Fruit fly (Drosophila melanogaster) whole organism, embryonic: ENCODE measurements around the gene Claspin.

ENCODE experiments used
- Ada2b ChIP-seq: fragments of 200-800 bp; sonication (Bioruptor generic); IDR thresholded peaks from 2 replicates; pipeline ENCODE4 v1.3.6; 2022; ENCODE audit warnings: missing biosample characterization, missing genetic modification characterization
- Awh ChIP-seq: fragments of 200-800 bp; sonication (Bioruptor generic); IDR thresholded peaks from 2 replicates; pipeline ENCODE4, ENCODE4 v1.3.6; 2022; ENCODE audit warnings: missing biosample characterization, missing genetic modification characterization
- CG11504 ChIP-seq: fragments of 200-800 bp; sonication (Bioruptor generic); optimal IDR thresholded peaks from 3 replicates; lab custom pipeline; 2019; ENCODE audit warnings: missing biosample characterization, mild to moderate bottlenecking, missing genetic modification characterization, moderate library complexity
- CG11723 ChIP-seq: fragments of 200-800 bp; sonication (Bioruptor generic); optimal IDR thresholded peaks from 2 replicates; lab custom pipeline; 2017; ENCODE audit warnings: missing biosample characterization, mild to moderate bottlenecking, missing genetic modification characterization
- CG12104 ChIP-seq: fragments of 200-800 bp; sonication (Bioruptor generic); optimal IDR thresholded peaks from 3 replicates; lab custom pipeline; 2016; ENCODE audit warnings: missing biosample characterization, missing genetic modification characterization
- CG1529 ChIP-seq: fragments of 200-800 bp; sonication (Bioruptor generic); optimal IDR thresholded peaks from 3 replicates; lab custom pipeline; 2018; ENCODE audit warnings: missing biosample characterization, missing genetic modification characterization
- CG17912 ChIP-seq: fragments of 200-800 bp; sonication (Bioruptor generic); optimal IDR thresholded peaks from 2 replicates; lab custom pipeline; 2018; ENCODE audit warnings: missing biosample characterization, mild to moderate bottlenecking, missing genetic modification characterization
- CG3065 ChIP-seq: fragments of 200-800 bp; sonication (Bioruptor generic); optimal IDR thresholded peaks from 2 replicates; lab custom pipeline; 2016; ENCODE audit warnings: missing biosample characterization, missing genetic modification characterization
- CG34224 ChIP-seq: fragments of 200-800 bp; sonication (Bioruptor generic); IDR thresholded peaks from 3 replicates; pipeline ENCODE4 v1.3.6; 2022; ENCODE audit warnings: missing biosample characterization, missing genetic modification characterization; ENCODE audit not compliant: partially characterized antibody
- CG3995 ChIP-seq: fragments of 200-800 bp; sonication (Bioruptor generic); optimal IDR thresholded peaks from 3 replicates; lab custom pipeline; 2016; ENCODE audit warnings: missing biosample characterization, missing genetic modification characterization
- CG6175 ChIP-seq: fragments of 200-800 bp; sonication (Bioruptor generic); IDR thresholded peaks from 3 replicates; pipeline ENCODE4 v1.3.6; 2022; ENCODE audit warnings: missing biosample characterization, missing genetic modification characterization
- CG6689 ChIP-seq: fragments of 200-800 bp; sonication (Bioruptor generic); IDR thresholded peaks from 2 replicates; pipeline ENCODE4 v1.3.6; 2022; ENCODE audit warnings: missing biosample characterization, missing genetic modification characterization
- CG7357 ChIP-seq: fragments of 200-800 bp; sonication (Bioruptor generic); IDR thresholded peaks from 3 replicates; pipeline ENCODE4 v1.3.6; 2022; ENCODE audit warnings: missing biosample characterization, missing genetic modification characterization
- CG7963 ChIP-seq: fragments of 200-800 bp; sonication (Bioruptor generic); IDR thresholded peaks from 3 replicates; pipeline ENCODE4 v1.3.6; 2022; ENCODE audit warnings: missing biosample characterization, missing genetic modification characterization; ENCODE audit not compliant: partially characterized antibody
- CG9609 ChIP-seq: fragments of 200-800 bp; sonication (Bioruptor generic); optimal IDR thresholded peaks from 3 replicates; lab custom pipeline; 2016; ENCODE audit warnings: missing biosample characterization, missing genetic modification characterization
- D19A ChIP-seq: fragments of 200-800 bp; optimal IDR thresholded peaks from 3 replicates; lab custom pipeline; 2019; ENCODE audit warnings: missing biosample characterization, mild to moderate bottlenecking, missing genetic modification characterization, moderate library complexity
- Dbx ChIP-seq: fragments of 200-800 bp; sonication (Bioruptor generic); IDR thresholded peaks from 3 replicates; pipeline ENCODE4 v1.3.6; 2022; ENCODE audit warnings: missing biosample characterization, missing genetic modification characterization
- Deaf1 ChIP-seq: fragments of 200-800 bp; optimal IDR thresholded peaks from 3 replicates; lab custom pipeline; 2019; ENCODE audit warnings: missing biosample characterization, mild to moderate bottlenecking, missing genetic modification characterization, moderate library complexity
- Dll ChIP-seq: fragments of 200-800 bp; sonication (Bioruptor generic); IDR thresholded peaks from 4 replicates; pipeline ENCODE4 v1.3.6; 2022; ENCODE audit warnings: missing biosample characterization, missing genetic modification characterization; ENCODE audit not compliant: partially characterized antibody
- Eip74EF ChIP-seq, 2 experiments: fragments of 200-800 bp in 1 of 2; fragments of >200 bp in 1 of 2; sonication (Bioruptor generic) in 1 of 2; optimal IDR thresholded peaks; 2 replicates each; lab custom pipeline; 2017 to 2019; ENCODE audit warnings: missing biosample characterization in 2 of 2, missing genetic modification characterization in 2 of 2, mild to moderate bottlenecking in 1 of 2, moderate library complexity in 1 of 2
- Gug ChIP-seq: fragments of 200-800 bp; sonication (Bioruptor generic); IDR thresholded peaks from 4 replicates; pipeline ENCODE4 v1.3.6; 2022; ENCODE audit warnings: missing biosample characterization, missing genetic modification characterization
- Hey ChIP-seq: fragments of 200-800 bp; sonication (Bioruptor generic); optimal IDR thresholded peaks from 3 replicates; lab custom pipeline; 2018; ENCODE audit warnings: missing biosample characterization, mild to moderate bottlenecking, missing genetic modification characterization
- Jarid2 ChIP-seq: fragments of 200-800 bp; sonication (Bioruptor generic); optimal IDR thresholded peaks from 3 replicates; lab custom pipeline; 2017; ENCODE audit warnings: mild to moderate bottlenecking, missing biosample characterization, missing genetic modification reagents, missing genetic modification characterization
- Kr ChIP-seq: fragments of 200-800 bp; sonication (Bioruptor generic); optimal IDR thresholded peaks from 2 replicates; lab custom pipeline; 2017; ENCODE audit warnings: missing biosample characterization, mild to moderate bottlenecking, missing genetic modification characterization
- Lpt ChIP-seq: fragments of >200 bp; optimal IDR thresholded peaks from 2 replicates; lab custom pipeline; 2018; ENCODE audit warnings: missing biosample characterization, missing genetic modification characterization
- Med ChIP-seq: fragments of 200-800 bp; sonication (Bioruptor generic); peaks from one replicate; lab custom pipeline; 2016; ENCODE audit warnings: missing biosample characterization, missing genetic modification characterization, mild to moderate bottlenecking, inconsistent platforms, moderate library complexity
- Meics ChIP-seq: fragments of 200-800 bp; sonication (Bioruptor generic); optimal IDR thresholded peaks from 2 replicates; lab custom pipeline; 2017; ENCODE audit warnings: missing biosample characterization, mild to moderate bottlenecking, missing genetic modification characterization
- Tbp ChIP-seq: fragments of >200 bp; optimal IDR thresholded peaks from 2 replicates; lab custom pipeline; 2018; ENCODE audit warnings: missing biosample characterization, missing genetic modification characterization
- Xrp1 ChIP-seq: fragments of 200-800 bp; sonication (Bioruptor generic); IDR thresholded peaks from 2 replicates; pipeline ENCODE4 v1.3.6; 2022; ENCODE audit warnings: missing biosample characterization, missing genetic modification characterization
- al ChIP-seq: fragments of 200-800 bp; sonication (Bioruptor generic); IDR thresholded peaks from 2 replicates; pipeline ENCODE4 v1.3.6; 2022; ENCODE audit warnings: missing biosample characterization, missing genetic modification characterization
- aop ChIP-seq: fragments of 200-800 bp; sonication (Bioruptor generic); IDR thresholded peaks from 2 replicates; pipeline ENCODE4 v1.3.6; 2022; ENCODE audit warnings: missing biosample characterization, missing genetic modification characterization
- ase ChIP-seq: fragments of 200-800 bp; sonication (Bioruptor generic); IDR thresholded peaks from 3 replicates; pipeline ENCODE4 v1.3.6; 2022; ENCODE audit warnings: missing biosample characterization, missing genetic modification characterization
- chif ChIP-seq, 2 experiments: fragments of 200-800 bp; sonication (Bioruptor generic); optimal IDR thresholded peaks; 3 replicates each; lab custom pipeline; 2016; ENCODE audit warnings: missing biosample characterization in 2 of 2, missing genetic modification characterization in 2 of 2
- da ChIP-seq: fragments of 200-800 bp; sonication (Bioruptor generic); optimal IDR thresholded peaks from 2 replicates; lab custom pipeline; 2016; ENCODE audit warnings: missing biosample characterization, missing genetic modification characterization
- dmrt99B ChIP-seq: fragments of 200-800 bp; sonication (Bioruptor generic); optimal IDR thresholded peaks from 2 replicates; lab custom pipeline; 2018; ENCODE audit warnings: missing biosample characterization, mild to moderate bottlenecking, missing genetic modification characterization, moderate library complexity
- dpn ChIP-seq, 2 experiments: fragments of 200-800 bp; sonication (Bioruptor generic); optimal IDR thresholded peaks; 3 replicates each; lab custom pipeline; 2016; ENCODE audit warnings: missing biosample characterization in 2 of 2, missing genetic modification characterization in 2 of 2
- en ChIP-seq: fragments of 200-800 bp; sonication (Bioruptor generic); optimal IDR thresholded peaks from 2 replicates; lab custom pipeline; 2016; ENCODE audit warnings: missing biosample characterization, missing genetic modification characterization
- esg ChIP-seq: fragments of 200-800 bp; sonication (Bioruptor generic); conservative IDR thresholded peaks from 2 replicates; pipeline ENCODE4 v1.3.6; 2022; ENCODE audit warnings: missing biosample characterization, missing genetic modification characterization
- fd102C ChIP-seq: fragments of 200-800 bp; sonication (Bioruptor generic); optimal IDR thresholded peaks from 2 replicates; lab custom pipeline; 2018; ENCODE audit warnings: missing biosample characterization, mild to moderate bottlenecking, missing genetic modification characterization, moderate library complexity
- gcm ChIP-seq: fragments of 200-800 bp; sonication (Bioruptor generic); optimal IDR thresholded peaks from 2 replicates; lab custom pipeline; 2019; ENCODE audit warnings: missing biosample characterization, mild to moderate bottlenecking, missing genetic modification characterization, moderate library complexity
- gsb-n ChIP-seq: fragments of 200-800 bp; sonication (Bioruptor generic); optimal IDR thresholded peaks from 3 replicates; lab custom pipeline; 2018; ENCODE audit warnings: missing biosample characterization, mild to moderate bottlenecking, missing genetic modification characterization
- hth ChIP-seq: fragments of >200 bp; optimal IDR thresholded peaks from 2 replicates; lab custom pipeline; 2017; ENCODE audit warnings: inconsistent platforms
- mirr ChIP-seq: fragments of 200-800 bp; sonication (Bioruptor generic); optimal IDR thresholded peaks from 3 replicates; lab custom pipeline; 2018; ENCODE audit warnings: missing biosample characterization, mild to moderate bottlenecking, missing genetic modification characterization
- nom ChIP-seq: fragments of 200-800 bp; sonication (Bioruptor generic); optimal IDR thresholded peaks from 2 replicates; lab custom pipeline; 2017; ENCODE audit warnings: missing biosample characterization, missing genetic modification characterization, mild to moderate bottlenecking, moderate library complexity, missing genetic modification reagents
- otp ChIP-seq: fragments of 200-800 bp; sonication (Bioruptor generic); IDR thresholded peaks from 3 replicates; pipeline ENCODE4, ENCODE4 v1.3.6; 2022; ENCODE audit warnings: missing biosample characterization, missing genetic modification characterization
- seq ChIP-seq: fragments of 200-800 bp; sonication (Bioruptor generic); IDR thresholded peaks from 2 replicates; pipeline ENCODE4 v1.3.6; 2022; ENCODE audit warnings: missing biosample characterization, missing genetic modification characterization
- sima ChIP-seq: fragments of 200-800 bp; sonication (Bioruptor generic); optimal IDR thresholded peaks from 2 replicates; lab custom pipeline; 2016; ENCODE audit warnings: missing biosample characterization, missing genetic modification characterization
- slp2 ChIP-seq: fragments of 200-800 bp; sonication (Bioruptor generic); optimal IDR thresholded peaks from 2 replicates; lab custom pipeline; 2016; ENCODE audit warnings: missing biosample characterization, missing genetic modification characterization
- so ChIP-seq: fragments of 200-800 bp; sonication (Bioruptor generic); IDR thresholded peaks from 3 replicates; pipeline ENCODE4 v1.3.6; 2022; ENCODE audit warnings: missing biosample characterization, missing genetic modification characterization
- tap ChIP-seq: fragments of 200-800 bp; optimal IDR thresholded peaks from 3 replicates; lab custom pipeline; 2019; ENCODE audit warnings: missing biosample characterization, mild to moderate bottlenecking, missing genetic modification characterization, moderate library complexity
- zf30C ChIP-seq: fragments of 200-800 bp; sonication (Bioruptor generic); optimal IDR thresholded peaks from 3 replicates; lab custom pipeline; 2018; ENCODE audit warnings: missing biosample characterization, mild to moderate bottlenecking, missing genetic modification characterization

The Claspin gene

dm6 chr3L:4336588-4336987 lies 23.3 kb downstream of the Claspin start (continued):
- peak; percentile 9 for TF ChIP-seq Med (GFP tag; lab: Kevin White, UChicago)
- no peak for TF ChIP-seq Deaf1
- TF ChIP-seq CG12104 (GFP tag; lab: Kevin White, UChicago), result no peak
- no peak for TF ChIP-seq en (GFP tag; lab: Kevin White, UChicago)
- TF ChIP-seq CG17912 (GFP tag; lab: Kevin White, UChicago), result no peak
- TF ChIP-seq gsb-n (tag; lab: Kevin White, UChicago), result no peak
- TF ChIP-seq nom, result peak; percentile 82
- TF ChIP-seq CG7963 (GFP tag; lab: Robert Waterston, UW), result no peak
- no peak for TF ChIP-seq Kr (GFP tag; lab: Kevin White, UChicago)
- TF ChIP-seq CG9609, result no peak
- no peak for TF ChIP-seq CG34224 (GFP tag; lab: Robert Waterston, UW)
- TF ChIP-seq zf30C (GFP tag; lab: Kevin White, UChicago), result no peak
- no peak for TF ChIP-seq so (GFP tag; lab: Robert Waterston, UW)
- TF ChIP-seq, all 482 proteins: peak for 8

- TF ChIP-seq Meics (GFP tag; lab: Kevin White, UChicago) (no peak), Jarid2 (GFP tag; lab: Kevin White, UChicago) (no peak), CG6689 (GFP tag; lab: Robert Waterston, UW) (peak; percentile 28; the same call in 1 of the 2 replicates), al (GFP tag; lab: Robert Waterston, UW) (no peak), otp (no peak), slp2 (GFP tag; lab: Kevin White, UChicago) (no peak), Xrp1 (GFP tag; lab: Robert Waterston, UW) (0 out of 2 replicates have a peak, but pooled peaks have one; percentile 23), CG11723 (GFP tag; lab: Kevin White, UChicago) (no peak), CG7357 (GFP tag; lab: Robert Waterston, UW) (no peak), esg (GFP tag; lab: Robert Waterston, UW) (no peak), CG1529 (GFP tag; lab: Kevin White, UChicago) (no peak), CG6175 (no peak), tap (tag; lab: Kevin White, UChicago) (no peak), hth (lab: Kevin White, UChicago) (no peak), CG11504 (tag; lab: Kevin White, UChicago) (peak; percentile 11), gcm (GFP tag; lab: Kevin White, UChicago) (no peak), Awh (GFP tag; lab: Robert Waterston, UW) (no peak), chif (GFP tag; optimal IDR thresholded peaks at IDR 0.05; lab: Kevin White, UChicago) (no peak), da (no peak), D19A (tag; lab: Kevin White, UChicago) (no peak), dpn (GFP tag; optimal IDR thresholded peaks at IDR 0.05; lab: Kevin White, UChicago) (no peak), mirr (GFP tag; lab: Kevin White, UChicago) (no peak), aop (GFP tag; lab: Robert Waterston, UW) (no peak), Tbp (no peak), dmrt99B (tag; lab: Kevin White, UChicago) (peak; percentile 0), Dbx (GFP tag; lab: Robert Waterston, UW) (no peak), Gug (no peak), seq (GFP tag; lab: Robert Waterston, UW) (no peak), Dll (GFP tag; lab: Robert Waterston, UW) (no peak), Hey (no peak), Ada2b (GFP tag; lab: Robert Waterston, UW) (peak; percentile 24; the same call in 1 of the 2 replicates), CG3995 (no peak), sima (GFP tag; lab: Kevin White, UChicago) (no peak), Eip74EF (GFP tag; optimal IDR thresholded peaks at IDR 0.05; lab: Kevin White, UChicago) (no peak), Lpt (GFP tag; lab: Kevin White, UChicago) (no peak), fd102C (GFP tag; lab: Kevin White, UChicago) (no peak), ase (GFP tag; lab: Robert Waterston, UW) (no peak), CG3065 (no peak)
These were observed 26.2 kb downstream of the Claspin start for dm6 chr3L:4339525-4339924.
